Worm (Caenorhabditis elegans): ENCODE measurements around the gene plc-3.

- TF ChIP-seq ceh-100 (GFP tag; IDR thresholded peaks at IDR 0.05), result no peak
- no peak for TF ChIP-seq K12H6.12 (tag; optimal IDR thresholded peaks at IDR 0.05)
- TF ChIP-seq hmg-20 (GFP tag; IDR thresholded peaks at IDR 0.05), result no peak
- no peak for TF ChIP-seq unc-62 (GFP tag; optimal IDR thresholded peaks at IDR 0.05)
- TF ChIP-seq mel-28 (tag; optimal IDR thresholded peaks at IDR 0.05; ENCODE audit: borderline replicate concordance), result no peak
- no peak for TF ChIP-seq dpl-1 (GFP tag; optimal IDR thresholded peaks at IDR 0.05)
- no peak for TF ChIP-seq lsy-27 (tag; optimal IDR thresholded peaks at IDR 0.05; ENCODE audit: borderline replicate concordance, insufficient read depth)
- no peak for TF ChIP-seq F37B4.10 (GFP tag; IDR thresholded peaks at IDR 0.05)
- TF ChIP-seq pha-4 (tag; optimal IDR thresholded peaks at IDR 0.05), result no peak
- TF ChIP-seq ceh-27 (GFP tag; optimal IDR thresholded peaks at IDR 0.05), result no peak
- no peak for TF ChIP-seq F22D6.2 (tag; optimal IDR thresholded peaks at IDR 0.05)
- no peak for TF ChIP-seq let-607 (tag; optimal IDR thresholded peaks at IDR 0.05)
- no peak for TF ChIP-seq ama-1 (optimal IDR thresholded peaks at IDR 0.05)
- no peak for TF ChIP-seq ama-1 (GFP tag; optimal IDR thresholded peaks at IDR 0.05)
- no peak for TF ChIP-seq egl-18 (GFP tag; IDR thresholded peaks at IDR 0.05)
Measured at ce11 chrII:10192207-10192606, 30.5 kb upstream of the plc-3 start, which contains the start of gene R05H5.7.
